Fruit fly (Drosophila melanogaster) S2 (cell line): ENCODE measurements around the gene ScsbetaG.

ENCODE experiments used
- CG8478 ChIP-seq: fragments of >200 bp; optimal IDR thresholded peaks from 2 replicates; lab custom pipeline; 2018
- CTCF ChIP-seq, 2 experiments: fragments of >200 bp; optimal IDR thresholded peaks; 2 replicates each; lab custom pipeline; 2018

DNA sequence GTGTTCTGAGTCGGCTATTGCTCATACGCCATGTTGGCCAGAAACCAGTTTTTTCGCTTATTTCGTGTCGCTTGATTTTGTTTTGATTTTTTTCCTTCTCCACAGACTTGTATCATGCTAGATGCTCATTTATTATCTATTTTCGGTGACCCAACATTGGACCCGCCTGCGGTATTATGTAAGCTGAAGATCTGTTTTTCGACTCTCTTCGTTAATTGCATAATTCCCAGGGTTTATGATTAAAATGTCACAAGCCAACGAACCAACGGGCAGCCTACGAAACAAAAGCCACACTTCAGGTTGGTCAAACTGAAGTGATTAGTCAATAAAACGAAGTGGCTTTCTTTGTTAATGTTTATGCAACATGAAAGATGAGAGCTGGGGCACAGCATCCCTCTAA, 15.1 kb upstream of the ScsbetaG start:
- no peak for TF ChIP-seq CG8478 (lab: Kevin White, UChicago)
- TF ChIP-seq CTCF (optimal IDR thresholded peaks at IDR 0.05; lab: Kevin White, UChicago): no peak
